Fruit fly (Drosophila melanogaster) Kc167 (cell line): ENCODE measurements around the gene CG9098.

Experiments
- Myc ChIP-seq: fragments of >200 bp; optimal IDR thresholded peaks from 2 replicates; lab custom pipeline; 2017; ENCODE audit warnings: missing external identifiers
- Sin3A ChIP-seq: fragments of >200 bp; optimal IDR thresholded peaks from 2 replicates; lab custom pipeline; 2018; ENCODE audit warnings: missing external identifiers
- h ChIP-seq: fragments of >200 bp; optimal IDR thresholded peaks from 3 replicates; lab custom pipeline; 2018; ENCODE audit warnings: missing external identifiers
- insv ChIP-seq: fragments of >200 bp; optimal IDR thresholded peaks from 3 replicates; lab custom pipeline; 2018; ENCODE audit warnings: missing external identifiers
- psq ChIP-seq: fragments of >200 bp; optimal IDR thresholded peaks from 2 replicates; lab custom pipeline; 2017; ENCODE audit warnings: missing external identifiers
- ttk ChIP-seq: sonication (Bioruptor generic); optimal IDR thresholded peaks from 2 replicates; lab custom pipeline; 2017; ENCODE audit warnings: missing external identifiers

The CG9098 gene

DNA sequence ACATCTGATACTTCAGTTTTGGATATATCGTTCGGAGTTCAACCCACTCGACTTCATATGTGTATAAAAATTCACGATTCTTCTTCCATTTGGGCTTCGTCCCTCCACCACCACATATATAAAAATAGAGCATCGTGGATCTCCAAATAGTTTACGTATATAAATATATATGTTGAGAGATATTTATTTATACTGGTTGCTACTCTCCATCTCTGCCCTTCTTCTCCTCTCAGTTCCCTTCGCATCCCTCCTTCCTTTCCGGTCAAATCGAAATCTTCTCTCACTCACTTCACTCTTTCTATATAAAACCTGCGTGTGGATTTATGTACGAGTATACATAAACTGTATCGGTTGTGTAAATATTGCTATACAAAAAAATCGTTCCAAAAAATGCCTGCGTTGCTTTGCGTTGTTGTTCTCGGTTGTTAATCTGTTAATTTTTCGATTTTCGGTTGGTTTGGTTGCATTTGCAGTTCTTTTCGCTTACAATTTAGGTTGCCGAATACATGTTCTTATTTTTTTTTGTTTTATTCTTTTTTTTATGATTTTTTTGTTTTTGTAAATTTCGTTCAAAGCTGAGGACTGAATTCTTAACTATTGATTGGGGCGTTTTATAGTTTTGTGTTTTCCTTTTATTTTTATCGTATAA, 39.4 kb downstream of the CG9098 start:
- TF ChIP-seq h: no peak
- TF ChIP-seq psq (lab: Kevin White, UChicago): no peak
- no peak for TF ChIP-seq ttk (lab: Kevin White, UChicago)
- TF ChIP-seq Sin3A: no peak
- no peak for TF ChIP-seq insv (lab: Kevin White, UChicago)
- TF ChIP-seq Myc (lab: Kevin White, UChicago): no peak

DNA sequence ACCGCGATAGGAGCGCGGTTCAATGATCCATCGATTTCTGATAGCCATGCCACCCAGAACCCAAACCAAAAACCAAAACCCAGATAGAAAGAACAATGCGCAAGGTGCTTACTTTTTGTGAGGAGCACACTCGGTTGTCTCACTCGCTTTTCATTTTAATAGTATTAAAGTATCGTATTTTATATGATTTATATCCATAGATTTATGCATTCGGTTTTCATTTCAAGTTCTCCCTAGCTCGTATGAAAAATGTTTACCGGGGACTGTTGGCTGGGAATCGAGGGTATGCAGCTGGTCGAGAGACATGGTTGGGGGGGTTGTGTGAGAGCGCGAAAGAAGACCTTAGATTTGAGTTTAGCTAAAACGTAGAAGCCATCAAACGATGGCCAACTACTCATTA, 40.1 kb downstream of the CG9098 start:
- no peak for TF ChIP-seq Sin3A
- TF ChIP-seq psq (lab: Kevin White, UChicago): no peak
- TF ChIP-seq Myc (lab: Kevin White, UChicago): no peak
- TF ChIP-seq insv (lab: Kevin White, UChicago): no peak
- TF ChIP-seq ttk (lab: Kevin White, UChicago): no peak
- TF ChIP-seq h: no peak

DNA sequence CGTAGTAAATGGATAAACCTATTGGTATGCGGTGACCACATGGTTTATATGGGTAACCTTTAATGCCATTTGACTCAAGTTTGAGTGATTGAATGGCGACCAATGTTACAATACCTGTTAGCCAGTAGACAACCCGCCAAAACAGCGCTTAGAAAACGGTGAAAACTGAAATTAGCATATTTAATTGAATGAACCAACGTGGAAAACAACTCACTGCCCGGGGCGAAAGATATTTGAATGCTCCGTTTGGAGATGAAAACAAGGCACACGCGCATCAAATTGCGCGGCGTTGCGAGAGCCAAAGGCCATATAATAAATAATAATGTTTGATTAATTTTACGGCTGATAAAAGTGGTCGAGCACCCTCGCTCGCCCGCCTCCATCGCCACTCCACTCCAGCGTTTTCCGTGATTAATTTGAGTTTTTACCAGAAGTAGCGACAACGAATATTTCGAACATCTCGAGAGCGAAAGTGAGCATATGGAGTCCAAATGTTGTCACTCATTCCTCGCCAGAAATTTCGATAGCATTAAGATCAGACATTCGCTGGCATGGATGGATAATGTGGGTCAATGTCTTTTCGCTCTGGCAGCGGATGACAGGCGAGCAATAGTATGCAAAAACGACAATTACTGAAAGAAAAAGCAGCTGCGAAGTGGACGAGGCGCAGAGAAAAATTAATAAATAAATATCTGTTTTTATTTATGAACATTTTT, 40.9 kb downstream of the CG9098 start:
- no peak for TF ChIP-seq ttk (lab: Kevin White, UChicago)
- no peak for TF ChIP-seq insv (lab: Kevin White, UChicago)
- no peak for TF ChIP-seq Myc (lab: Kevin White, UChicago)
- no peak for TF ChIP-seq h
- no peak for TF ChIP-seq psq (lab: Kevin White, UChicago)

DNA sequence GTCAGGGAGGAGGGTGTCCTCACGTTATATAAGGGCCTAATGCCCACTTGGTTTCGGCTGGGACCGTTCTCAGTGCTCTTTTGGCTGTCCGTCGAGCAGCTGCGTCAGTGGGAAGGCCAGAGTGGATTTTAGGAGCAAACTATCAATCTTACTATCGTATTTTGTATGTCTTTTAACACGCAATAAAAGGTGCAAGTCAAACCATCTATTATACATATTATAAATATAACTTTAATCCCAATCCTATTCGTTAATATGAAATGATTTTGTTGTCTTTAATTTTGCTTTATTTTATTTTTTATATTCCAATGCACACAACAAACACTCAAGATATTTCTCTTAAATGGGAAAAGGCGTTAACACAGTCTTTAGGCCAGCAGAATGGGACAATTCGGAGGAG, 42.6 kb downstream of the CG9098 start, which contains the start of gene Ucp4B:
Gene Ucp4B, plus strand, starts transcription at position 301 of the 400 bp plus-strand sequence.
- TF ChIP-seq Myc (lab: Kevin White, UChicago) (no peak), Sin3A (no peak), ttk (lab: Kevin White, UChicago) (no peak), insv (lab: Kevin White, UChicago) (no peak), h (no peak), psq (lab: Kevin White, UChicago) (no peak)

DNA sequence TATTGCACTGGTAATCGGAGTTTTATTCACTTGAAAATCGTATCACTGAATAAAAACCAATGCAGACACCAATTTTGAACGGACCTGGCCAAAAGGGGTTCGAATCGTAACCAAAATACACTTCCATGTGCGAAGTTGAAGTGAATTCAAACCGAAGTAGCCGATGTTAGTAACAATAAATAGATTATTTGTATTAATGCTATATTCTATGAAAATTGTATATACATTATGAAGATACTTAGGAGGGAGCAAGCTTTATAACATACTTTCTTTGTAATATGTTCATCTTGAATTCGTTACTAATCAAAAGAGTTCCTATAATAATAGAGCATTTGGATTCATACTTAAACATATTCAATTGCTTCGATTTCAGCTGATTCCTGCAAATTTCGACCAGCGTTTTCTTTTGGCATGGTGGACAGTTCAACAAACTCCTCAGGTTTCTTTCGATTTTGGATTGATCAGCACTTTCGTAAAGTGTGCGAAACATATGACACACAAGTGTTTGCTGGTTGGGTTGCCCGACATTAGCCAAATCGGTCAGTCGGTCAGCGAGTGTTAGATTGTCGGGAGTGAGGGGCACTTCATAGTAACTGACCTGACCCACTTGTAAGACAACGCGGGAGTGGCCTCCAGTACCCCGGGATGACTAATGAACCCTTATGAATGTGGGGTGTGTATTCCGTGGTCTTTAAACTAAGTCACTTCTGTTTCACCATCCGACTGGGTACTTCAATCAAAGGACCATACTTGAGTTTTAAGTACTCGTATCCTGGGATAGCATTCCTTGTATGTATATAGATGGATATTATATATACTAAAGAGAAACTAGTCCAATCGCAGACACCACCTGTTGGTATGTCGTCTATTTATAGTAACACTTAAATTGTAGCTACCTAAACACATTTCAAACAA, 44.2 kb downstream of the CG9098 start, which contains the start of the genes CG13992 and Ucp4C:
Gene CG13992, minus strand, starts transcription at position 51 of the 915 bp plus-strand sequence.
Gene Ucp4C, plus strand, starts transcription at position 865 of the 915 bp plus-strand sequence.
- TF ChIP-seq ttk (lab: Kevin White, UChicago) (no peak), insv (lab: Kevin White, UChicago) (no peak)

DNA sequence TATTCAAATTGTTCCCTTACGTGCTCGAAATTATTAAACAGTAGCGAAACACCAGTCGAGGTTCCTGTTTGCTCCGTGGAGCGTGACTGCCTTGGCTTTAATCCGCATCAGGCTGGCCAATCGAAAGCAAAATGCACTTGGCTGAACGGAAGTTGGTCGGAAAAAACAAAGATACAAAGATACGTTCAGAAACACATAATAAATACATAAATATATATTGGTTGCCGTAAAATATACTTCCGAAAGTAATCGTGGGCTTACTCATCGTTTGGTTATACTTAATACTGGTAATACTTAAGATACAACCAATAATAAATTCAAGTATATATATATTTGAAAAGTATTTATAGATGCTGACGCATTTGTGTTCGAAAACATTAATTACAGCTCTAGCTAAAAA, 47.3 kb downstream of the CG9098 start, which contains the start of gene psd:
Gene psd, minus strand, starts transcription at position 101 of the 400 bp plus-strand sequence.
- no peak for TF ChIP-seq insv (lab: Kevin White, UChicago)
- no peak for TF ChIP-seq Myc (lab: Kevin White, UChicago)
- no peak for TF ChIP-seq Sin3A
- TF ChIP-seq psq (lab: Kevin White, UChicago): no peak
- no peak for TF ChIP-seq h
- TF ChIP-seq ttk (lab: Kevin White, UChicago): no peak

dm6 chr2L:5964211-5964610, 47.9 kb downstream of the CG9098 start:
- TF ChIP-seq insv (lab: Kevin White, UChicago) (no peak), Myc (lab: Kevin White, UChicago) (no peak), psq (lab: Kevin White, UChicago) (no peak), h (no peak), ttk (lab: Kevin White, UChicago) (no peak), Sin3A (no peak)

- TF ChIP-seq insv (lab: Kevin White, UChicago) (no peak), psq (lab: Kevin White, UChicago) (no peak), Sin3A (no peak), h (no peak)
These were observed 48.9 kb downstream of the CG9098 start for dm6 chr2L:5963251-5963650.

DNA sequence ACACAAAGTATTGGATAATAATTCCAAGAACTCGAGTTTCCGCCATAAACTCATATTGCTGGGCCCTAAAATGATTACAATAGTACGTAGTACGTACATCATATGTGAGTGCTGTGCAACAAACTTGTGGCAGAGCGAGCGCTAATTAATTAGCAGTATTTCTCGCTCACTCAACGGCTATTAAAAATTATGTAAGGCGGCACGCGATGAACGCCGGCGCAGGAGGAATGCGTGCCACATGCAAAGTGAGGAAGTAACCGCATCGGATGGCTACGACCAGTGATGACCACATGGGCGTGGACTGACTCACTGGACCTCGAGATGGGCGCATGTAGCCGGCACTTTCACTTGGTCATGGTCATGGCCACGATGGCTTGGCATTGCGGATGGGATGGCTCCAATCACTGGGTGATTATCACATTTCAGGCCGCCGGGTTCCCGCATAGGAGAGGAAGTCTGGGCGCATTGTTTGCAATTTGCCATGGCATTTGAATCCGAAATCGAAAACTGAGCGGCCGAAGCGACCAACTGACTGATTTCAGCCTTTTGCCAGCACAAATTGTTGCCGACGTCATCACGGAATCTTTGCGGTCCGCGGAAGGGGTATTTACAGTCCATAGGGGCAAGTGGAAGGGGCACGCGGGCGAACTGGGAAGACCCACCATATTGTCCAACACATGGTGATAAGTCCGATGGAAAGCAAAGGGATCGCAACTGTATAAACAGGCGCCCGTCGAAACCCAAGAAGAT, 50.8 kb downstream of the CG9098 start:
- TF ChIP-seq insv (lab: Kevin White, UChicago) (no peak), Myc (lab: Kevin White, UChicago) (no peak), psq (lab: Kevin White, UChicago) (no peak), Sin3A (no peak), ttk (lab: Kevin White, UChicago) (no peak), h (no peak)

dm6 chr2L:5959863-5960658, 52.1 kb downstream of the CG9098 start, which contains the start of gene Vm26Aa:
Gene Vm26Aa, minus strand, starts transcription at chr2L:5960340.
- TF ChIP-seq psq (lab: Kevin White, UChicago): no peak
- no peak for TF ChIP-seq h
- TF ChIP-seq insv (lab: Kevin White, UChicago): no peak
- no peak for TF ChIP-seq Sin3A
- TF ChIP-seq ttk (lab: Kevin White, UChicago): no peak
- TF ChIP-seq Myc (lab: Kevin White, UChicago): no peak
